Fruit fly (Drosophila melanogaster): ENCODE measurements around the gene CG34307.

The CG34307 gene

dm6 chr3R:11869169-11869568 is 28.2 kb upstream of the CG34307 start, which contains the start of gene CG6959 (continued):
- TF ChIP-seq Sox14 (GFP tag; optimal IDR thresholded peaks at IDR 0.05) = peak; percentile 48
- TF ChIP-seq CG1621 (tag; optimal IDR thresholded peaks at IDR 0.05) = peak; percentile 8
- peak; percentile 13; the same call in 1 of the 2 replicates for TF ChIP-seq Gug (GFP tag; IDR thresholded peaks at IDR 0.05)
- no peak for TF ChIP-seq CG6276 (GFP tag; optimal IDR thresholded peaks at IDR 0.05)
- TF ChIP-seq Hr39 (GFP tag; optimal IDR thresholded peaks at IDR 0.05) = no peak
- TF ChIP-seq achi (GFP tag; optimal IDR thresholded peaks at IDR 0.05) = no peak
- TF ChIP-seq Eip78C (GFP tag) = peak; percentile 65
- peak; percentile 3 for TF ChIP-seq pdm3 (GFP tag; optimal IDR thresholded peaks at IDR 0.05)

- TF ChIP-seq eg (GFP tag; IDR thresholded peaks at IDR 0.05) (peak; percentile 56), Hr38 (GFP tag; optimal IDR thresholded peaks at IDR 0.05) (no peak), CG6163 (GFP tag; IDR thresholded peaks at IDR 0.05) (peak; percentile 64; the same call in 2 of the 3 replicates), Ets96B (tag; optimal IDR thresholded peaks at IDR 0.05) (peak; percentile 64), vri (GFP tag; optimal IDR thresholded peaks at IDR 0.05) (no peak), CG8319 (GFP tag; optimal IDR thresholded peaks at IDR 0.05) (peak; percentile 13), CG3919 (GFP tag; optimal IDR thresholded peaks at IDR 0.05) (peak; percentile 62), CG15336 (GFP tag; IDR thresholded peaks at IDR 0.05) (no peak), salr (GFP tag; optimal IDR thresholded peaks at IDR 0.05) (no peak), CG11762 (GFP tag; optimal IDR thresholded peaks at IDR 0.05; ENCODE audit: insufficient read depth) (peak; percentile 9), CG6808 (GFP tag; optimal IDR thresholded peaks at IDR 0.05) (peak; percentile 26), achi (GFP tag; optimal IDR thresholded peaks at IDR 0.05) (no peak), CG10631 (GFP tag; optimal IDR thresholded peaks at IDR 0.05) (peak; percentile 6), Eip78C (GFP tag) (peak; percentile 29), spab (GFP tag; optimal IDR thresholded peaks at IDR 0.05) (peak; percentile 34), CG3032 (tag; optimal IDR thresholded peaks at IDR 0.05) (peak; percentile 41), cyc (GFP tag; optimal IDR thresholded peaks at IDR 0.05) (peak; percentile 18), CG6792 (GFP tag; optimal IDR thresholded peaks at IDR 0.05) (no peak), fd59A (GFP tag; optimal IDR thresholded peaks at IDR 0.05) (no peak), Met (GFP tag; optimal IDR thresholded peaks at IDR 0.05) (no peak), CG34406 (GFP tag; optimal IDR thresholded peaks at IDR 0.05) (no peak), CG1621 (tag; optimal IDR thresholded peaks at IDR 0.05) (no peak), Gug (GFP tag; IDR thresholded peaks at IDR 0.05) (0 out of 2 replicates have a peak, but pooled peaks have one; percentile 26), CG10669 (GFP tag; optimal IDR thresholded peaks at IDR 0.05) (peak; percentile 35), topi (GFP tag; optimal IDR thresholded peaks at IDR 0.05) (no peak), fd85E (GFP tag; optimal IDR thresholded peaks at IDR 0.05) (no peak), svp (GFP tag) (peak; percentile 73), dac (GFP tag; optimal IDR thresholded peaks at IDR 0.05) (peak; percentile 8), CG11902 (GFP tag; optimal IDR thresholded peaks at IDR 0.05) (no peak), Blimp-1 (GFP tag; optimal IDR thresholded peaks at IDR 0.05) (peak; percentile 11), CG11294 (GFP tag; IDR thresholded peaks at IDR 0.05) (no peak), CG6276 (GFP tag; optimal IDR thresholded peaks at IDR 0.05) (peak; percentile 48), Sox102F (GFP tag; optimal IDR thresholded peaks at IDR 0.05) (no peak), ss (GFP tag; optimal IDR thresholded peaks at IDR 0.05) (peak in 1 of 2 experiments; percentile 24), Eip93F (GFP tag; optimal IDR thresholded peaks at IDR 0.05) (no peak), Smox (GFP tag; optimal IDR thresholded peaks at IDR 0.05) (no peak)
Observed at dm6 chr3R:11869675-11870074, 27.7 kb upstream of the CG34307 start.

- TF ChIP-seq CG11762 (GFP tag; optimal IDR thresholded peaks at IDR 0.05; ENCODE audit: insufficient read depth) (no peak), fkh (GFP tag; optimal IDR thresholded peaks at IDR 0.05) (peak; percentile 17)
Observed at dm6 chr3R:11870135-11870534, 27.2 kb upstream of the CG34307 start.

All from whole organism, prepupa.